Worm (Caenorhabditis elegans) whole organism, L1 larva: ENCODE data around the gene dsc-4.

Source experiments
- C16A3.4 ChIP-seq: fragments of 150-350 bp; optimal IDR thresholded peaks from 2 replicates; lab custom pipeline; 2014; ENCODE audit warnings: missing biosample characterization, missing genetic modification characterization
- ceh-90 ChIP-seq: sonication (generic microtip); optimal IDR thresholded peaks from 2 replicates; lab custom pipeline; 2016; ENCODE audit warnings: missing genetic modification characterization, missing compliant biosample characterization
- dpl-1 ChIP-seq, 3 experiments: fragments of 150-350 bp in 2 of 3; sonication (generic microtip) in 1 of 3; optimal IDR thresholded peaks; 2 replicates each; lab custom pipeline; 2014 to 2017; ENCODE audit warnings: missing biosample characterization in 3 of 3, missing genetic modification characterization in 3 of 3, missing genetic modification reagents in 3 of 3
- lin-14 ChIP-seq: fragments of 200-800 bp; sonication (Bioruptor generic); optimal IDR thresholded peaks from 2 replicates; lab custom pipeline; 2018; ENCODE audit warnings: mild to moderate bottlenecking, missing genetic modification characterization, moderate library complexity, missing compliant biosample characterization
- mep-1 ChIP-seq: fragments of 150-350 bp; optimal IDR thresholded peaks from 2 replicates; lab custom pipeline; 2014; ENCODE audit warnings: missing biosample characterization, missing genetic modification characterization
- nhr-12 ChIP-seq: sonication (generic microtip); optimal IDR thresholded peaks from 2 replicates; lab custom pipeline; 2017; ENCODE audit warnings: missing biosample characterization, missing genetic modification characterization
- nhr-28 ChIP-seq: fragments of 150-350 bp; optimal IDR thresholded peaks from 2 replicates; lab custom pipeline; 2014; ENCODE audit warnings: missing biosample characterization, missing genetic modification characterization
- pqm-1 ChIP-seq: sonication (generic microtip); optimal IDR thresholded peaks from 3 replicates; lab custom pipeline; 2017; ENCODE audit warnings: missing biosample characterization, missing genetic modification characterization
- snpc-4 ChIP-seq: fragments of 150-350 bp; optimal IDR thresholded peaks from 2 replicates; lab custom pipeline; 2014; ENCODE audit warnings: missing biosample characterization, missing genetic modification characterization
- tbx-2 ChIP-seq: sonication (generic microtip); optimal IDR thresholded peaks from 2 replicates; lab custom pipeline; 2016; ENCODE audit warnings: missing genetic modification characterization, missing compliant biosample characterization
- tlp-1 ChIP-seq: fragments of 150-350 bp; optimal IDR thresholded peaks from 2 replicates; lab custom pipeline; 2014; ENCODE audit warnings: missing biosample characterization, missing genetic modification characterization
- unc-62 ChIP-seq: fragments of 150-350 bp; optimal IDR thresholded peaks from 2 replicates; lab custom pipeline; 2014; ENCODE audit warnings: missing biosample characterization, missing genetic modification reagents, missing genetic modification characterization
- unc-98 ChIP-seq: fragments of 200-800 bp; sonication (Bioruptor generic); IDR thresholded peaks from 2 replicates; pipeline ENCODE4 v1.3.6; 2022; ENCODE audit warnings: missing genetic modification characterization, missing compliant biosample characterization

ce11 chrIV:275146-275545 is 45.2 kb downstream of the dsc-4 start:
- no peak for TF ChIP-seq snpc-4 (tag; lab: Kevin White, UChicago)
- TF ChIP-seq nhr-28 (tag; lab: Kevin White, UChicago), result no peak
- no peak for TF ChIP-seq mep-1 (tag; lab: Kevin White, UChicago)
- no peak for TF ChIP-seq tbx-2 (tag; lab: Kevin White, UChicago)
- no peak for TF ChIP-seq tlp-1 (tag; lab: Kevin White, UChicago)
- no peak for TF ChIP-seq pqm-1
- no peak for TF ChIP-seq C16A3.4
- no peak for TF ChIP-seq ceh-90 (tag; lab: Kevin White, UChicago)
- TF ChIP-seq dpl-1 (GFP tag; optimal IDR thresholded peaks at IDR 0.05; lab: Kevin White, UChicago), result no peak
- no peak for TF ChIP-seq lin-14
- TF ChIP-seq unc-98 (GFP tag; lab: Robert Waterston, UW), result no peak
- no peak for TF ChIP-seq unc-62
- TF ChIP-seq nhr-12 (tag; lab: Kevin White, UChicago), result no peak
